Fruit fly (Drosophila melanogaster) whole organism, pupa: ENCODE results near the gene mRpL45.

Source experiments
- CG10348 ChIP-seq: fragments of 200-800 bp; sonication (Bioruptor generic); IDR thresholded peaks from 2 replicates; pipeline ENCODE4 v1.3.6; 2022; ENCODE audit warnings: missing biosample characterization, missing genetic modification characterization
- CG12605 ChIP-seq: fragments of 200-800 bp; sonication (Bioruptor generic); IDR thresholded peaks from 2 replicates; pipeline ENCODE4 v1.3.6; 2022; ENCODE audit warnings: missing biosample characterization, missing genetic modification characterization
- CG13204 ChIP-seq: fragments of 200-800 bp; sonication (Bioruptor generic); optimal IDR thresholded peaks from 2 replicates; lab custom pipeline; 2018; ENCODE audit warnings: missing biosample characterization, mild to moderate bottlenecking, missing genetic modification characterization, moderate library complexity
- CG14655 ChIP-seq: fragments of 200-800 bp; sonication (Bioruptor generic); optimal IDR thresholded peaks from 3 replicates; lab custom pipeline; 2017; ENCODE audit warnings: mild to moderate bottlenecking, missing biosample characterization, missing genetic modification reagents, missing genetic modification characterization
- CG15710 ChIP-seq: fragments of 200-800 bp; sonication (Bioruptor generic); optimal IDR thresholded peaks from 2 replicates; lab custom pipeline; 2018; ENCODE audit warnings: missing biosample characterization, mild to moderate bottlenecking, missing genetic modification characterization, moderate library complexity
- CG17806 ChIP-seq: fragments of 200-800 bp; sonication (Bioruptor generic); optimal IDR thresholded peaks from 2 replicates; lab custom pipeline; 2018; ENCODE audit warnings: missing biosample characterization, mild to moderate bottlenecking, missing genetic modification characterization, moderate library complexity
- CG32121 ChIP-seq: fragments of 200-800 bp; sonication (Bioruptor generic); IDR thresholded peaks from 2 replicates; pipeline ENCODE4 v1.3.6; 2022; ENCODE audit warnings: missing biosample characterization, missing genetic modification characterization
- CG34367 ChIP-seq: fragments of 200-800 bp; sonication (Bioruptor generic); optimal IDR thresholded peaks from 2 replicates; lab custom pipeline; 2018; ENCODE audit warnings: missing biosample characterization, mild to moderate bottlenecking, missing genetic modification characterization
- CG4496 ChIP-seq: fragments of 200-800 bp; sonication (Bioruptor generic); IDR thresholded peaks from 3 replicates; pipeline ENCODE4 v1.3.6; 2022; ENCODE audit warnings: missing biosample characterization, missing genetic modification characterization
- CG8159 ChIP-seq: fragments of 200-800 bp; sonication (Bioruptor generic); optimal IDR thresholded peaks from 3 replicates; lab custom pipeline; 2018; ENCODE audit warnings: missing biosample characterization, mild to moderate bottlenecking, missing genetic modification characterization, moderate library complexity
- CG8301 ChIP-seq: fragments of 200-800 bp; sonication (Bioruptor generic); optimal IDR thresholded peaks from 2 replicates; lab custom pipeline; 2018; ENCODE audit warnings: missing biosample characterization, mild to moderate bottlenecking, missing genetic modification characterization
- CG9948 ChIP-seq: fragments of 200-800 bp; sonication (Bioruptor generic); optimal IDR thresholded peaks from 2 replicates; lab custom pipeline; 2018; ENCODE audit warnings: missing biosample characterization, mild to moderate bottlenecking, missing genetic modification characterization, moderate library complexity
- D1 ChIP-seq: fragments of 200-800 bp; sonication (Bioruptor generic); optimal IDR thresholded peaks from 2 replicates; lab custom pipeline; 2018; ENCODE audit warnings: missing biosample characterization, mild to moderate bottlenecking, missing genetic modification characterization, moderate library complexity
- EcR ChIP-seq: fragments of 200-800 bp; sonication (Bioruptor generic); optimal IDR thresholded peaks from 3 replicates; lab custom pipeline; 2019; ENCODE audit warnings: missing biosample characterization, missing genetic modification characterization, mild to moderate bottlenecking, moderate library complexity, missing genetic modification reagents
- Ets98B ChIP-seq: fragments of 200-800 bp; sonication (Bioruptor generic); IDR thresholded peaks from 2 replicates; pipeline ENCODE4 v1.3.6; 2022; ENCODE audit warnings: missing biosample characterization, missing genetic modification characterization
- Pif1A ChIP-seq: fragments of 200-800 bp; sonication (Bioruptor generic); optimal IDR thresholded peaks from 3 replicates; lab custom pipeline; 2016; ENCODE audit warnings: missing biosample characterization, missing genetic modification characterization
- Pif1B ChIP-seq: fragments of 200-800 bp; sonication (Bioruptor generic); optimal IDR thresholded peaks from 3 replicates; lab custom pipeline; 2016; ENCODE audit warnings: missing biosample characterization, missing genetic modification characterization
- Snoo ChIP-seq: fragments of 200-800 bp; sonication (Bioruptor generic); optimal IDR thresholded peaks from 3 replicates; lab custom pipeline; 2017; ENCODE audit warnings: missing biosample characterization, mild to moderate bottlenecking, missing genetic modification characterization, inconsistent platforms
- fd96Ca ChIP-seq: fragments of 200-800 bp; sonication (Bioruptor generic); IDR thresholded peaks from 3 replicates; pipeline ENCODE4 v1.3.6; 2022; ENCODE audit warnings: missing biosample characterization, missing genetic modification characterization
- gl ChIP-seq: fragments of 200-800 bp; sonication (Bioruptor generic); optimal IDR thresholded peaks from 2 replicates; lab custom pipeline; 2018; ENCODE audit warnings: missing biosample characterization, mild to moderate bottlenecking, missing genetic modification characterization
- rn ChIP-seq: fragments of 200-800 bp; sonication (Bioruptor generic); IDR thresholded peaks from 2 replicates; pipeline ENCODE4 v1.3.6; 2022; ENCODE audit warnings: missing biosample characterization, missing genetic modification characterization

mRpL45 gene

dm6 chr3R:22590668-22591275 lies 27.5 kb upstream of the mRpL45 start:
- no peak for TF ChIP-seq CG12605
- TF ChIP-seq Pif1A (GFP tag; lab: Kevin White, UChicago), result peak; percentile 71
- peak; percentile 37; the same call in 1 of the 3 replicates for TF ChIP-seq fd96Ca (GFP tag; lab: Robert Waterston, UW)
- TF ChIP-seq CG10348 (GFP tag; lab: Robert Waterston, UW), result 0 out of 2 replicates have a peak, but pooled peaks have one; percentile 39
- TF ChIP-seq Ets98B (GFP tag; lab: Robert Waterston, UW), result no peak; the same call in none of the 2 replicates
- TF ChIP-seq CG17806 (tag; lab: Kevin White, UChicago), result peak; percentile 48
- TF ChIP-seq CG15710 (tag; lab: Kevin White, UChicago), result peak; percentile 46
- peak; percentile 36 for TF ChIP-seq Pif1B (GFP tag; lab: Kevin White, UChicago)
- TF ChIP-seq D1 (tag; lab: Kevin White, UChicago), result no peak
- no peak for TF ChIP-seq EcR (GFP tag; lab: Kevin White, UChicago)
- TF ChIP-seq rn, result no peak
- TF ChIP-seq CG13204, result no peak
- TF ChIP-seq CG32121, result peak; percentile 19; the same call in 1 of the 2 replicates
- TF ChIP-seq gl (tag; lab: Kevin White, UChicago), result no peak
- no peak for TF ChIP-seq Snoo (tag; lab: Kevin White, UChicago)
- TF ChIP-seq CG14655 (GFP tag; lab: Kevin White, UChicago), result peak; percentile 86
- peak; percentile 47 for TF ChIP-seq CG8159
- peak; percentile 43 for TF ChIP-seq CG9948 (tag; lab: Kevin White, UChicago)
- TF ChIP-seq CG8301 (tag; lab: Kevin White, UChicago), result peak; percentile 75
- peak; percentile 46 for TF ChIP-seq CG4496 (GFP tag; lab: Robert Waterston, UW)
- TF ChIP-seq CG34367 (tag; lab: Kevin White, UChicago), result peak; percentile 18

dm6 chr3R:22594257-22594656 lies 24.0 kb upstream of the mRpL45 start:
- TF ChIP-seq CG14655 (GFP tag; lab: Kevin White, UChicago) (peak; percentile 75), Pif1A (GFP tag; lab: Kevin White, UChicago) (peak; percentile 24), CG8301 (tag; lab: Kevin White, UChicago) (peak; percentile 74), rn (peak; percentile 13; the same call in 1 of the 2 replicates), Ets98B (GFP tag; lab: Robert Waterston, UW) (0 out of 2 replicates have a peak, but pooled peaks have one; percentile 22), CG12605 (no peak), CG9948 (tag; lab: Kevin White, UChicago) (peak; percentile 1), fd96Ca (GFP tag; lab: Robert Waterston, UW) (no peak)

dm6 chr3R:22595293-22595868 lies 22.9 kb upstream of the mRpL45 start:
- TF ChIP-seq D1 (tag; lab: Kevin White, UChicago), result no peak
- TF ChIP-seq gl (tag; lab: Kevin White, UChicago), result no peak
- no peak for TF ChIP-seq EcR (GFP tag; lab: Kevin White, UChicago)
- no peak for TF ChIP-seq CG17806 (tag; lab: Kevin White, UChicago)
- no peak for TF ChIP-seq CG9948 (tag; lab: Kevin White, UChicago)
- TF ChIP-seq Pif1A (GFP tag; lab: Kevin White, UChicago), result no peak
- TF ChIP-seq CG34367 (tag; lab: Kevin White, UChicago), result no peak
- TF ChIP-seq CG13204, result no peak
- no peak for TF ChIP-seq CG15710 (tag; lab: Kevin White, UChicago)
- no peak for TF ChIP-seq Ets98B (GFP tag; lab: Robert Waterston, UW)
- no peak for TF ChIP-seq Pif1B (GFP tag; lab: Kevin White, UChicago)
- TF ChIP-seq rn, result no peak
- no peak for TF ChIP-seq CG32121
- TF ChIP-seq CG12605, result no peak
- no peak for TF ChIP-seq CG10348 (GFP tag; lab: Robert Waterston, UW)
- no peak for TF ChIP-seq fd96Ca (GFP tag; lab: Robert Waterston, UW)

- TF ChIP-seq D1 (tag; lab: Kevin White, UChicago) (no peak), CG12605 (no peak), CG17806 (tag; lab: Kevin White, UChicago) (no peak), CG8301 (tag; lab: Kevin White, UChicago) (no peak), CG4496 (GFP tag; lab: Robert Waterston, UW) (no peak), gl (tag; lab: Kevin White, UChicago) (no peak)
These were observed 21.8 kb upstream of the mRpL45 start for dm6 chr3R:22596450-22596849.

- TF ChIP-seq rn, result peak; percentile 55; the same call in 1 of the 2 replicates
- no peak for TF ChIP-seq CG13204
- peak; percentile 2 for TF ChIP-seq gl (tag; lab: Kevin White, UChicago)
- no peak for TF ChIP-seq CG14655 (GFP tag; lab: Kevin White, UChicago)
- TF ChIP-seq Pif1A (GFP tag; lab: Kevin White, UChicago), result no peak
- no peak for TF ChIP-seq CG34367 (tag; lab: Kevin White, UChicago)
- TF ChIP-seq EcR (GFP tag; lab: Kevin White, UChicago), result no peak
- TF ChIP-seq CG8301 (tag; lab: Kevin White, UChicago), result no peak
- TF ChIP-seq Snoo (tag; lab: Kevin White, UChicago), result no peak
- TF ChIP-seq CG17806 (tag; lab: Kevin White, UChicago), result no peak
- no peak for TF ChIP-seq CG9948 (tag; lab: Kevin White, UChicago)
- peak; percentile 51 for TF ChIP-seq CG10348 (GFP tag; lab: Robert Waterston, UW)
- peak; percentile 79 for TF ChIP-seq fd96Ca (GFP tag; lab: Robert Waterston, UW)
- no peak for TF ChIP-seq CG8159
- TF ChIP-seq Ets98B (GFP tag; lab: Robert Waterston, UW), result peak; percentile 92
- peak; percentile 86 for TF ChIP-seq CG12605
- no peak for TF ChIP-seq D1 (tag; lab: Kevin White, UChicago)
- TF ChIP-seq CG15710 (tag; lab: Kevin White, UChicago), result no peak
- peak; percentile 91 for TF ChIP-seq CG4496 (GFP tag; lab: Robert Waterston, UW)
- peak; percentile 88 for TF ChIP-seq CG32121
These were observed 20.8 kb upstream of the mRpL45 start for dm6 chr3R:22597344-22597954.
